Worm (Caenorhabditis elegans) whole organism, L3 larva: ENCODE measurements around the gene nhr-164.
"Not testable (repeated sequence)": the region's sequence is repeated elsewhere in the genome, so short reads cannot be mapped to it uniquely, and the experiment has no call there.

ENCODE experiments used
- R02D3.7 ChIP-seq: fragments of 150-350 bp; optimal IDR thresholded peaks from 2 replicates; lab custom pipeline; 2014; ENCODE audit warnings: missing biosample characterization, missing genetic modification characterization
- ZK546.5 ChIP-seq: sonication (generic microtip); optimal IDR thresholded peaks from 2 replicates; lab custom pipeline; 2017; ENCODE audit warnings: missing biosample characterization, missing genetic modification characterization
- aly-2 ChIP-seq: fragments of 150-350 bp; optimal IDR thresholded peaks from 2 replicates; lab custom pipeline; 2014; ENCODE audit warnings: missing biosample characterization, missing genetic modification characterization
- ama-1 ChIP-seq: fragments of 150-350 bp; optimal IDR thresholded peaks from 2 replicates; lab custom pipeline; 2018
- ceh-16 ChIP-seq: sonication (generic microtip); optimal IDR thresholded peaks from 2 replicates; lab custom pipeline; 2017; ENCODE audit warnings: missing biosample characterization, missing genetic modification characterization
- egl-5 ChIP-seq: fragments of 150-350 bp; optimal IDR thresholded peaks from 2 replicates; lab custom pipeline; 2017; ENCODE audit warnings: missing biosample characterization, missing genetic modification reagents, missing genetic modification characterization, inconsistent platforms
- elt-1 ChIP-seq: fragments of 150-350 bp; optimal IDR thresholded peaks from 2 replicates; lab custom pipeline; 2014; ENCODE audit warnings: missing biosample characterization, missing genetic modification characterization
- elt-2 ChIP-seq: sonication (generic microtip); optimal IDR thresholded peaks from 2 replicates; lab custom pipeline; 2016; ENCODE audit warnings: missing genetic modification reagents, mild to moderate bottlenecking, missing genetic modification characterization, missing compliant biosample characterization
- eor-1 ChIP-seq, 2 experiments: fragments of 150-350 bp; optimal IDR thresholded peaks; 2 replicates each; lab custom pipeline; 2014 to 2018; ENCODE audit warnings: missing biosample characterization in 2 of 2, missing genetic modification characterization in 2 of 2
- fkh-2 ChIP-seq: fragments of 150-350 bp; optimal IDR thresholded peaks from 2 replicates; lab custom pipeline; 2014; ENCODE audit warnings: missing biosample characterization, missing genetic modification reagents, missing genetic modification characterization
- fos-1 ChIP-seq: fragments of 150-350 bp; optimal IDR thresholded peaks from 2 replicates; lab custom pipeline; 2014; ENCODE audit warnings: missing biosample characterization, missing genetic modification characterization
- hmg-11 ChIP-seq: sonication (generic microtip); optimal IDR thresholded peaks from 2 replicates; lab custom pipeline; 2016; ENCODE audit warnings: missing genetic modification characterization, missing compliant biosample characterization
- lin-15B ChIP-seq: fragments of 150-350 bp; optimal IDR thresholded peaks from 2 replicates; lab custom pipeline; 2014; ENCODE audit warnings: missing biosample characterization, missing genetic modification characterization
- lin-39 ChIP-seq: fragments of 150-350 bp; optimal IDR thresholded peaks from 2 replicates; lab custom pipeline; 2018; ENCODE audit warnings: missing biosample characterization, missing genetic modification reagents, missing genetic modification characterization
- lsy-12 ChIP-seq: sonication (generic microtip); optimal IDR thresholded peaks from 2 replicates; lab custom pipeline; 2016; ENCODE audit warnings: mild to moderate bottlenecking, missing genetic modification characterization, missing compliant biosample characterization
- mdl-1 ChIP-seq: fragments of 150-350 bp; optimal IDR thresholded peaks from 2 replicates; lab custom pipeline; 2014; ENCODE audit warnings: missing biosample characterization, missing genetic modification characterization
- nfya-1 ChIP-seq: sonication (generic microtip); optimal IDR thresholded peaks from 2 replicates; lab custom pipeline; 2017; ENCODE audit warnings: missing genetic modification characterization, mild to moderate bottlenecking, missing compliant biosample characterization, antibody characterized with exemption, moderate library complexity; ENCODE audit not compliant: insufficient read depth
- nhr-11 ChIP-seq: fragments of 150-350 bp; optimal IDR thresholded peaks from 2 replicates; lab custom pipeline; 2014; ENCODE audit warnings: missing biosample characterization, missing genetic modification characterization
- nhr-23 ChIP-seq: fragments of 150-350 bp; optimal IDR thresholded peaks from 2 replicates; lab custom pipeline; 2014; ENCODE audit warnings: missing biosample characterization, missing genetic modification reagents, missing genetic modification characterization
- nhr-237 ChIP-seq: fragments of 150-350 bp; optimal IDR thresholded peaks from 2 replicates; lab custom pipeline; 2014; ENCODE audit warnings: missing biosample characterization, missing genetic modification characterization
- nhr-43 ChIP-seq: sonication (generic microtip); optimal IDR thresholded peaks from 2 replicates; lab custom pipeline; 2016; ENCODE audit warnings: mild to moderate bottlenecking, missing genetic modification characterization, missing compliant biosample characterization; ENCODE audit not compliant: poor library complexity, severe bottlenecking
- nhr-67 ChIP-seq: fragments of 150-350 bp; optimal IDR thresholded peaks from 2 replicates; lab custom pipeline; 2014; ENCODE audit warnings: missing biosample characterization, missing genetic modification characterization
- nhr-76 ChIP-seq: fragments of 150-350 bp; sonication (generic microtip); optimal IDR thresholded peaks from 5 replicates; lab custom pipeline; 2014; ENCODE audit warnings: missing biosample characterization, missing genetic modification characterization
- pha-4 ChIP-seq: fragments of 150-350 bp; optimal IDR thresholded peaks from 2 replicates; lab custom pipeline; 2014; ENCODE audit warnings: missing biosample characterization, missing genetic modification reagents, missing genetic modification characterization
- pqm-1 ChIP-seq: fragments of 150-350 bp; optimal IDR thresholded peaks from 2 replicates; lab custom pipeline; 2017; ENCODE audit warnings: missing biosample characterization, missing genetic modification characterization, inconsistent platforms
- sea-2 ChIP-seq: fragments of 150-350 bp; sonication (generic microtip); optimal IDR thresholded peaks from 4 replicates; lab custom pipeline; 2014; ENCODE audit warnings: missing biosample characterization, missing genetic modification reagents, missing genetic modification characterization
- snpc-4 ChIP-seq: fragments of 150-350 bp; optimal IDR thresholded peaks from 2 replicates; lab custom pipeline; 2014; ENCODE audit warnings: missing biosample characterization, missing genetic modification characterization
- tbx-2 ChIP-seq: sonication (generic microtip); optimal IDR thresholded peaks from 2 replicates; lab custom pipeline; 2016; ENCODE audit warnings: mild to moderate bottlenecking, missing genetic modification characterization, missing compliant biosample characterization
- unc-39 ChIP-seq: sonication (generic microtip); optimal IDR thresholded peaks from 4 replicates; lab custom pipeline; 2017; ENCODE audit warnings: missing biosample characterization, missing genetic modification characterization
- unc-62 ChIP-seq: fragments of 150-350 bp; sonication (generic microtip); optimal IDR thresholded peaks from 4 replicates; lab custom pipeline; 2014; ENCODE audit warnings: missing biosample characterization, missing genetic modification reagents, missing genetic modification characterization
- zag-1 ChIP-seq: fragments of 150-350 bp; optimal IDR thresholded peaks from 2 replicates; lab custom pipeline; 2014; ENCODE audit warnings: missing biosample characterization, missing genetic modification characterization
- ztf-11 ChIP-seq: fragments of 150-350 bp; optimal IDR thresholded peaks from 2 replicates; lab custom pipeline; 2014; ENCODE audit warnings: missing biosample characterization, missing genetic modification characterization
- ztf-4 ChIP-seq: fragments of 150-350 bp; optimal IDR thresholded peaks from 2 replicates; lab custom pipeline; 2014; ENCODE audit warnings: missing biosample characterization, missing genetic modification characterization

Gene nhr-164

ce11 chrV:15268302-15268701, 32.7 kb upstream of the nhr-164 start, which contains the start of gene srw-22:
Gene srw-22 (plus strand): TSS chrV:15268602.
- TF ChIP-seq aly-2 (no peak), ZK546.5 (tag; lab: Kevin White, UChicago) (no peak), lin-39 (tag; lab: Kevin White, UChicago) (no peak)

ce11 chrV:15267405-15267804, 31.8 kb upstream of the nhr-164 start, which contains the start of gene T10H4.13:
Gene T10H4.13 (minus strand): TSS chrV:15267505.
- TF ChIP-seq pha-4 (tag; lab: Kevin White, UChicago), result no peak
- no peak for TF ChIP-seq nhr-23 (tag; lab: Kevin White, UChicago)
- TF ChIP-seq nhr-11, result no peak
- no peak for TF ChIP-seq lin-15B (tag; lab: Kevin White, UChicago)
- no peak for TF ChIP-seq fos-1
- TF ChIP-seq nhr-76 (tag; lab: Kevin White, UChicago), result no peak
- no peak for TF ChIP-seq egl-5 (tag; lab: Kevin White, UChicago)
- TF ChIP-seq aly-2, result no peak
- TF ChIP-seq R02D3.7 (tag; lab: Kevin White, UChicago), result no peak
- no peak for TF ChIP-seq elt-1 (tag; lab: Kevin White, UChicago)
- no peak for TF ChIP-seq snpc-4 (tag; lab: Kevin White, UChicago)
- no peak for TF ChIP-seq nhr-237 (tag; lab: Kevin White, UChicago)
- no peak for TF ChIP-seq tbx-2 (tag; lab: Kevin White, UChicago)
- no peak for TF ChIP-seq ceh-16 (tag; lab: Kevin White, UChicago)
- TF ChIP-seq nfya-1 (tag; lab: Kevin White, UChicago), result no peak
- no peak for TF ChIP-seq nhr-67 (tag; lab: Kevin White, UChicago)
- no peak for TF ChIP-seq elt-2
- TF ChIP-seq, all 47 proteins: peak for 0

ce11 chrV:15265814-15266213, 30.3 kb upstream of the nhr-164 start, which contains the start of gene M01B2.13:
Gene M01B2.13 (minus strand): TSS chrV:15265914.
- no peak for TF ChIP-seq ztf-11 (tag; lab: Kevin White, UChicago)
- no peak for TF ChIP-seq unc-39 (tag; lab: Kevin White, UChicago)
- no peak for TF ChIP-seq ama-1 (lab: Kevin White, UChicago)
- no peak for TF ChIP-seq egl-5 (tag; lab: Kevin White, UChicago)
- TF ChIP-seq snpc-4 (tag; lab: Kevin White, UChicago), result no peak
- no peak for TF ChIP-seq nhr-23 (tag; lab: Kevin White, UChicago)
- no peak for TF ChIP-seq pqm-1
- TF ChIP-seq hmg-11 (tag; lab: Kevin White, UChicago), result no peak
- no peak for TF ChIP-seq ztf-4 (tag; lab: Kevin White, UChicago)
- no peak for TF ChIP-seq lsy-12 (tag; lab: Kevin White, UChicago)
- no peak for TF ChIP-seq eor-1 (tag; optimal IDR thresholded peaks at IDR 0.05; lab: Kevin White, UChicago)
- no peak for TF ChIP-seq zag-1 (tag; lab: Kevin White, UChicago)
- no peak for TF ChIP-seq unc-62 (GFP tag; lab: Kevin White, UChicago)
- no peak for TF ChIP-seq mdl-1 (tag; lab: Kevin White, UChicago)
- TF ChIP-seq ceh-16 (tag; lab: Kevin White, UChicago), result no peak
- TF ChIP-seq nhr-67 (tag; lab: Kevin White, UChicago), result no peak
- no peak for TF ChIP-seq nfya-1 (tag; lab: Kevin White, UChicago)
- no peak for TF ChIP-seq sea-2 (GFP tag; lab: Kevin White, UChicago)
- no peak for TF ChIP-seq lin-39 (tag; lab: Kevin White, UChicago)
- TF ChIP-seq nhr-43, result no peak

- no peak for TF ChIP-seq elt-2
- no peak for TF ChIP-seq egl-5 (tag; lab: Kevin White, UChicago)
- TF ChIP-seq zag-1 (tag; lab: Kevin White, UChicago), result no peak
- TF ChIP-seq fos-1, result no peak
- no peak for TF ChIP-seq ztf-11 (tag; lab: Kevin White, UChicago)
Measured at ce11 chrV:15264131-15264530, 28.6 kb upstream of the nhr-164 start, which contains the start of gene M01B2.12. Gene M01B2.12 (minus strand): TSS chrV:15264231.

ce11 chrV:15262336-15262735, 26.8 kb upstream of the nhr-164 start, which contains the start of gene M01B2.10:
Gene M01B2.10 (minus strand): TSS chrV:15262436.
- not testable (repeated sequence) for TF ChIP-seq nhr-43; mdl-1 (tag; lab: Kevin White, UChicago); fkh-2 (tag; lab: Kevin White, UChicago)
